Comparison of ENCODE assay signal across 6 fruit fly cellular contexts in the genomic region with DNA sequence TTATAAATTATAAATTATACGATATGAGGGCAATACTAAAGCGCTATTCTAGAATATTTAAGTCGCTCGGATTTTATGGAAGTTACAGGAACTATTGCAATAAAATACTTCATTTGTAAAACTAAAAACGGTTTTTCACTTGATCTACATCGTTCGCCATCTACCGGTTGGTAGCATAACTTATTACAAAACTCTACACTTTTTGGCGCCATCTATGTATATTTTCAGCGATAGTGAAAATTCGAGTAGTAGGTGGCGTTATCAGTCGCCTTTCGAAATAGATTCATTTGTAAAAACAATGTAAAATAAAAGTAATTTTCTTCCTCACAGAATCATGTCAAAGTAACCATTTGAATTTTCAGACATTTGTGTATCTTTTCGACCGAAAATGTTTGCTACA.
TF ChIP-seq lines count a peak whose summit lies in the region.

Gene nxf4, plus strand, starts transcription at position 286 of the 400 bp plus-strand sequence.

- TF ChIP-seq CTCF in S2 (optimal IDR thresholded peaks at IDR 0.05; lab: Kevin White, UChicago), result peak; percentile 95 to 97
- TF ChIP-seq CTCF in whole organism, embryonic (GFP tag; optimal IDR thresholded peaks at IDR 0.05; lab: Kevin White, UChicago), result peak; percentile 98

TF ChIP-seq in Kc167, 6 proteins besides CTCF, POLR2A, EP300 and RAD21:
- no peak for TF ChIP-seq insv (optimal IDR thresholded peaks at IDR 0.05; lab: Kevin White, UChicago)
- TF ChIP-seq h (optimal IDR thresholded peaks at IDR 0.05; lab: Kevin White, UChicago), result peak; percentile 70

TF ChIP-seq in whole organism, adult, 20 proteins besides CTCF, POLR2A, EP300 and RAD21:
- no peak for TF ChIP-seq CG5204 (GFP tag; optimal IDR thresholded peaks at IDR 0.05; lab: Kevin White, UChicago)
- no peak for TF ChIP-seq CG7045 (GFP tag; optimal IDR thresholded peaks at IDR 0.05; lab: Kevin White, UChicago)
- peak; percentile 34 for TF ChIP-seq Hr96 (GFP tag; optimal IDR thresholded peaks at IDR 0.05; lab: Kevin White, UChicago)
TF ChIP-seq in whole organism, adult: peak in this region for 1.

TF ChIP-seq in whole organism, embryonic, 481 proteins besides CTCF, POLR2A, EP300 and RAD21 (continues in another document):
- TF ChIP-seq CG11560 (tag; IDR thresholded peaks at IDR 0.05; lab: Robert Waterston, UW), result peak; percentile 27; the same call in 1 of the 3 replicates
- peak; percentile 67 for TF ChIP-seq tgo (GFP tag; IDR thresholded peaks at IDR 0.05; lab: Robert Waterston, UW)
- peak; percentile 70 for TF ChIP-seq Xrp1 (GFP tag; IDR thresholded peaks at IDR 0.05; lab: Robert Waterston, UW)
- TF ChIP-seq CG9817 (tag; optimal IDR thresholded peaks at IDR 0.05; lab: Kevin White, UChicago), result peak; percentile 80
- TF ChIP-seq Chrac-16 (GFP tag; optimal IDR thresholded peaks at IDR 0.05; lab: Kevin White, UChicago), result peak; percentile 82
- no peak for TF ChIP-seq chinmo (GFP tag; IDR thresholded peaks at IDR 0.05; lab: Robert Waterston, UW; ENCODE audit: partially characterized antibody)
- TF ChIP-seq unc-4 (GFP tag; IDR thresholded peaks at IDR 0.05; lab: Robert Waterston, UW; ENCODE audit: partially characterized antibody), result no peak
- TF ChIP-seq tio (GFP tag; optimal IDR thresholded peaks at IDR 0.05; lab: Kevin White, UChicago), result peak; percentile 54
- peak; percentile 65; the same call in 2 of the 3 replicates for TF ChIP-seq ase (GFP tag; IDR thresholded peaks at IDR 0.05; lab: Robert Waterston, UW)
- TF ChIP-seq otp (GFP tag; IDR thresholded peaks at IDR 0.05; lab: Robert Waterston, UW), result peak; percentile 52; the same call in 1 of the 3 replicates
- TF ChIP-seq CG6765 (GFP tag; optimal IDR thresholded peaks at IDR 0.05; lab: Kevin White, UChicago), result no peak
- TF ChIP-seq mam (GFP tag; optimal IDR thresholded peaks at IDR 0.05; lab: Kevin White, UChicago), result peak; percentile 74
- TF ChIP-seq CG10274 (GFP tag; optimal IDR thresholded peaks at IDR 0.05; lab: Kevin White, UChicago), result no peak
- no peak for TF ChIP-seq corto (GFP tag; optimal IDR thresholded peaks at IDR 0.05; lab: Kevin White, UChicago)
- TF ChIP-seq CG4360 (GFP tag; IDR thresholded peaks at IDR 0.05; lab: Robert Waterston, UW), result no peak
- peak; percentile 35; the same call in 1 of the 2 replicates for TF ChIP-seq Oaz (GFP tag; IDR thresholded peaks at IDR 0.05; lab: Robert Waterston, UW)
- no peak for TF ChIP-seq cwo (GFP tag; optimal IDR thresholded peaks at IDR 0.05; lab: Kevin White, UChicago)
- no peak for TF ChIP-seq CG6854 (GFP tag; optimal IDR thresholded peaks at IDR 0.05; lab: Kevin White, UChicago)
- peak; percentile 59; the same call in 1 of the 2 replicates for TF ChIP-seq ttk (GFP tag; IDR thresholded peaks at IDR 0.05; lab: Robert Waterston, UW)
- TF ChIP-seq CG16815 (GFP tag; optimal IDR thresholded peaks at IDR 0.05; lab: Kevin White, UChicago), result peak; percentile 64
- peak; percentile 65 for TF ChIP-seq repo (GFP tag; optimal IDR thresholded peaks at IDR 0.05; lab: Kevin White, UChicago)
- peak; percentile 84 for TF ChIP-seq CG15696 (tag; optimal IDR thresholded peaks at IDR 0.05; lab: Kevin White, UChicago)
- peak; percentile 34 for TF ChIP-seq CG2116 (GFP tag; optimal IDR thresholded peaks at IDR 0.05; lab: Kevin White, UChicago)
- TF ChIP-seq knrl (GFP tag; IDR thresholded peaks at IDR 0.05; lab: Robert Waterston, UW; ENCODE audit: partially characterized antibody), result peak; percentile 74
- TF ChIP-seq Hr3 (GFP tag; optimal IDR thresholded peaks at IDR 0.05; lab: Kevin White, UChicago), result peak; percentile 81

TF ChIP-seq in whole organism, prepupa, 60 proteins besides CTCF, POLR2A, EP300 and RAD21 (continues in another document):
- no peak for TF ChIP-seq fd85E (GFP tag; optimal IDR thresholded peaks at IDR 0.05; lab: Kevin White, UChicago)
- TF ChIP-seq Hr4 (GFP tag; optimal IDR thresholded peaks at IDR 0.05; lab: Kevin White, UChicago), result peak; percentile 29
- TF ChIP-seq CG10631 (GFP tag; optimal IDR thresholded peaks at IDR 0.05; lab: Kevin White, UChicago), result peak; percentile 24
- TF ChIP-seq Lpt (GFP tag; optimal IDR thresholded peaks at IDR 0.05; lab: Kevin White, UChicago), result no peak
- no peak for TF ChIP-seq CG6276 (GFP tag; optimal IDR thresholded peaks at IDR 0.05; lab: Kevin White, UChicago)
- TF ChIP-seq Sox14 (GFP tag; optimal IDR thresholded peaks at IDR 0.05; lab: Kevin White, UChicago), result peak; percentile 8
- no peak for TF ChIP-seq CG8119 (GFP tag; IDR thresholded peaks at IDR 0.05; lab: Robert Waterston, UW)
- TF ChIP-seq pdm3 (GFP tag; optimal IDR thresholded peaks at IDR 0.05; lab: Kevin White, UChicago), result peak; percentile 34
- TF ChIP-seq CG31627 (GFP tag; optimal IDR thresholded peaks at IDR 0.05; lab: Kevin White, UChicago), result peak; percentile 61
- TF ChIP-seq Ets96B (tag; optimal IDR thresholded peaks at IDR 0.05; lab: Kevin White, UChicago), result no peak
- TF ChIP-seq Eip78C (GFP tag; lab: Kevin White, UChicago), result peak; percentile 45
- TF ChIP-seq CG8319 (GFP tag; optimal IDR thresholded peaks at IDR 0.05; lab: Kevin White, UChicago), result no peak
- no peak for TF ChIP-seq Eip93F (GFP tag; optimal IDR thresholded peaks at IDR 0.05; lab: Kevin White, UChicago)
- TF ChIP-seq acj6 (GFP tag; optimal IDR thresholded peaks at IDR 0.05; lab: Kevin White, UChicago), result peak; percentile 30
- no peak for TF ChIP-seq CG9139 (GFP tag; optimal IDR thresholded peaks at IDR 0.05; lab: Kevin White, UChicago)
- TF ChIP-seq topi (GFP tag; optimal IDR thresholded peaks at IDR 0.05; lab: Kevin White, UChicago), result peak; percentile 32
- TF ChIP-seq CG11762 (GFP tag; optimal IDR thresholded peaks at IDR 0.05; lab: Kevin White, UChicago; ENCODE audit: insufficient read depth), result no peak
- peak; percentile 43 for TF ChIP-seq esn (GFP tag; optimal IDR thresholded peaks at IDR 0.05; lab: Kevin White, UChicago)
- TF ChIP-seq Blimp-1 (GFP tag; optimal IDR thresholded peaks at IDR 0.05; lab: Kevin White, UChicago), result no peak
- TF ChIP-seq fkh (GFP tag; optimal IDR thresholded peaks at IDR 0.05; lab: Kevin White, UChicago), result no peak
- peak; percentile 1 for TF ChIP-seq dac (GFP tag; optimal IDR thresholded peaks at IDR 0.05; lab: Kevin White, UChicago)
- peak; percentile 23 for TF ChIP-seq Met (GFP tag; optimal IDR thresholded peaks at IDR 0.05; lab: Kevin White, UChicago)
- peak; percentile 33 for TF ChIP-seq OdsH (GFP tag; optimal IDR thresholded peaks at IDR 0.05; lab: Kevin White, UChicago)
- TF ChIP-seq eg (GFP tag; IDR thresholded peaks at IDR 0.05; lab: Robert Waterston, UW), result no peak
- no peak for TF ChIP-seq CG32006 (GFP tag; optimal IDR thresholded peaks at IDR 0.05; lab: Kevin White, UChicago)
- TF ChIP-seq Eip75B (GFP tag; optimal IDR thresholded peaks at IDR 0.05; lab: Kevin White, UChicago), result peak; percentile 15
- TF ChIP-seq Hr39 (GFP tag; optimal IDR thresholded peaks at IDR 0.05; lab: Kevin White, UChicago), result peak; percentile 59
- TF ChIP-seq Smox (GFP tag; optimal IDR thresholded peaks at IDR 0.05; lab: Kevin White, UChicago), result peak; percentile 27
- peak; percentile 61 for TF ChIP-seq cyc (GFP tag; optimal IDR thresholded peaks at IDR 0.05; lab: Kevin White, UChicago)

TF ChIP-seq in whole organism, wandering third instar larva, 38 proteins besides CTCF, POLR2A, EP300 and RAD21 (continues in another document):
- peak in 1 of 2 experiments; percentile 38 for TF ChIP-seq foxo (GFP tag; optimal IDR thresholded peaks at IDR 0.05; lab: Kevin White, UChicago)
- TF ChIP-seq rgr (GFP tag; optimal IDR thresholded peaks at IDR 0.05; lab: Kevin White, UChicago), result peak; percentile 27
- TF ChIP-seq psq (GFP tag; optimal IDR thresholded peaks at IDR 0.05; lab: Kevin White, UChicago), result no peak
- TF ChIP-seq Vsx2 (GFP tag; optimal IDR thresholded peaks at IDR 0.05; lab: Kevin White, UChicago; ENCODE audit: partially characterized antibody), result no peak
- no peak for TF ChIP-seq Jra (GFP tag; optimal IDR thresholded peaks at IDR 0.05; lab: Kevin White, UChicago)
- no peak for TF ChIP-seq usp (GFP tag; optimal IDR thresholded peaks at IDR 0.05; lab: Kevin White, UChicago)
- no peak for TF ChIP-seq woc (GFP tag; optimal IDR thresholded peaks at IDR 0.05; lab: Kevin White, UChicago)
- TF ChIP-seq br (GFP tag; optimal IDR thresholded peaks at IDR 0.05; lab: Kevin White, UChicago), result peak; percentile 6
- TF ChIP-seq Hnf4 (GFP tag; optimal IDR thresholded peaks at IDR 0.05; lab: Kevin White, UChicago), result peak; percentile 29
- no peak for TF ChIP-seq dsf (GFP tag; optimal IDR thresholded peaks at IDR 0.05; lab: Kevin White, UChicago; ENCODE audit: borderline replicate concordance)
- no peak for TF ChIP-seq N (GFP tag; optimal IDR thresholded peaks at IDR 0.05; lab: Kevin White, UChicago)
- no peak for TF ChIP-seq Rel (GFP tag; optimal IDR thresholded peaks at IDR 0.05; lab: Kevin White, UChicago)
- no peak for TF ChIP-seq Rel (tag; optimal IDR thresholded peaks at IDR 0.05; lab: Kevin White, UChicago)
- TF ChIP-seq dl (GFP tag; optimal IDR thresholded peaks at IDR 0.05; lab: Kevin White, UChicago; ENCODE audit: insufficient read depth in 1 of 2, partially characterized antibody in 2 of 2), result no peak
- no peak for TF ChIP-seq jim (GFP tag; optimal IDR thresholded peaks at IDR 0.05; lab: Kevin White, UChicago)
- no peak for TF ChIP-seq CG9705 (GFP tag; optimal IDR thresholded peaks at IDR 0.05; lab: Kevin White, UChicago)
- no peak for TF ChIP-seq brk (GFP tag; optimal IDR thresholded peaks at IDR 0.05; lab: Kevin White, UChicago)
- TF ChIP-seq fru (GFP tag; optimal IDR thresholded peaks at IDR 0.05; lab: Kevin White, UChicago), result peak; percentile 51
- TF ChIP-seq Dif (GFP tag; optimal IDR thresholded peaks at IDR 0.05; lab: Kevin White, UChicago; ENCODE audit: partially characterized antibody), result no peak
- TF ChIP-seq Mio (GFP tag; optimal IDR thresholded peaks at IDR 0.05; lab: Kevin White, UChicago), result no peak
- peak; percentile 25 for TF ChIP-seq OdsH (GFP tag; optimal IDR thresholded peaks at IDR 0.05; lab: Kevin White, UChicago)
- TF ChIP-seq lola (GFP tag; optimal IDR thresholded peaks at IDR 0.05; lab: Kevin White, UChicago), result no peak
- peak; percentile 15 for TF ChIP-seq h (GFP tag; optimal IDR thresholded peaks at IDR 0.05; lab: Kevin White, UChicago)
- TF ChIP-seq Hr83 (GFP tag; optimal IDR thresholded peaks at IDR 0.05; lab: Kevin White, UChicago; ENCODE audit: poor library complexity, severe bottlenecking), result no peak
- TF ChIP-seq Hr78 (GFP tag; optimal IDR thresholded peaks at IDR 0.05; lab: Kevin White, UChicago), result no peak
- TF ChIP-seq pan (optimal IDR thresholded peaks at IDR 0.05; lab: Kevin White, UChicago), result no peak
- TF ChIP-seq Myc (optimal IDR thresholded peaks at IDR 0.05; lab: Kevin White, UChicago), result no peak
- TF ChIP-seq tai (GFP tag; optimal IDR thresholded peaks at IDR 0.05; lab: Kevin White, UChicago), result peak; percentile 53
- no peak for TF ChIP-seq dmrt93B (GFP tag; optimal IDR thresholded peaks at IDR 0.05; lab: Kevin White, UChicago)
- TF ChIP-seq Sp1 (GFP tag; optimal IDR thresholded peaks at IDR 0.05; lab: Kevin White, UChicago), result no peak
- TF ChIP-seq Abd-B (GFP tag; optimal IDR thresholded peaks at IDR 0.05; lab: Kevin White, UChicago), result no peak
- TF ChIP-seq Dfd (GFP tag; optimal IDR thresholded peaks at IDR 0.05; lab: Kevin White, UChicago), result no peak
